Worm (Caenorhabditis elegans) whole organism, L1 larva: Measurements from ENCODE around the gene F28H7.8.

Experiments used
- C16A3.4 ChIP-seq: fragments of 150-350 bp; optimal IDR thresholded peaks from 2 replicates; lab custom pipeline; 2014; ENCODE audit warnings: missing biosample characterization, missing genetic modification characterization
- Y116A8C.19 ChIP-seq: sonication (generic microtip); optimal IDR thresholded peaks from 2 replicates; lab custom pipeline; 2016; ENCODE audit warnings: missing compliant biosample characterization, missing genetic modification characterization, borderline replicate concordance
- aly-2 ChIP-seq: fragments of 150-350 bp; optimal IDR thresholded peaks from 2 replicates; lab custom pipeline; 2014; ENCODE audit warnings: missing biosample characterization, missing genetic modification characterization
- ama-1 ChIP-seq: fragments of 150-350 bp; optimal IDR thresholded peaks from 2 replicates; lab custom pipeline; 2014
- blmp-1 ChIP-seq: fragments of 150-350 bp; optimal IDR thresholded peaks from 2 replicates; lab custom pipeline; 2014; ENCODE audit warnings: missing biosample characterization, missing genetic modification characterization
- ces-1 ChIP-seq: fragments of 150-350 bp; optimal IDR thresholded peaks from 2 replicates; lab custom pipeline; 2014; ENCODE audit warnings: missing biosample characterization, missing genetic modification reagents, missing genetic modification characterization
- dsc-1 ChIP-seq: sonication (generic microtip); optimal IDR thresholded peaks from 2 replicates; lab custom pipeline; 2016; ENCODE audit warnings: mild to moderate bottlenecking, missing genetic modification characterization, missing compliant biosample characterization
- efl-1 ChIP-seq, 4 experiments: fragments of 150-350 bp; optimal IDR thresholded peaks in 3 of 4; peaks in 1 of 4; 1 replicate in 1 of 4; 2 replicates in 3 of 4; lab custom pipeline; 2014; ENCODE audit warnings: missing biosample characterization in 2 of 4, missing genetic modification characterization in 2 of 4, missing genetic modification reagents in 2 of 4
- efl-3 ChIP-seq: fragments of 200-800 bp; sonication (Bioruptor generic); optimal IDR thresholded peaks from 2 replicates; lab custom pipeline; 2018; ENCODE audit warnings: mild to moderate bottlenecking, missing genetic modification characterization, missing compliant biosample characterization
- egl-13 ChIP-seq: sonication (generic microtip); optimal IDR thresholded peaks from 2 replicates; lab custom pipeline; 2016; ENCODE audit warnings: missing genotype, missing genetic modification reagents, missing genetic modification characterization, missing compliant biosample characterization
- egl-27 ChIP-seq, 2 experiments: fragments of 150-350 bp in 1 of 2; sonication (generic microtip); optimal IDR thresholded peaks; 3 replicates each; lab custom pipeline; 2017 to 2018; ENCODE audit warnings: missing biosample characterization in 2 of 2, missing genetic modification characterization in 2 of 2, missing genetic modification reagents in 2 of 2
- elt-2 ChIP-seq: sonication (generic microtip); optimal IDR thresholded peaks from 2 replicates; lab custom pipeline; 2016; ENCODE audit warnings: missing genetic modification characterization, mild to moderate bottlenecking, inconsistent platforms, missing compliant biosample characterization, missing genetic modification reagents
- elt-3 ChIP-seq, 6 experiments: fragments of 150-350 bp in 1 of 6; sonication (generic microtip); optimal IDR thresholded peaks; 2 replicates each; lab custom pipeline; 2017 to 2018; ENCODE audit warnings: missing biosample characterization in 6 of 6, missing genetic modification characterization in 6 of 6, inconsistent platforms in 1 of 6
- ets-5 ChIP-seq: fragments of 200-800 bp; sonication (Bioruptor generic); IDR thresholded peaks from 2 replicates; pipeline ENCODE4 v1.3.6; 2022; ENCODE audit warnings: missing genetic modification characterization, missing compliant biosample characterization
- fkh-4 ChIP-seq: sonication (generic microtip); optimal IDR thresholded peaks from 2 replicates; lab custom pipeline; 2016; ENCODE audit warnings: missing compliant biosample characterization, missing genetic modification characterization, borderline replicate concordance
- fkh-8 ChIP-seq: sonication (generic microtip); optimal IDR thresholded peaks from 2 replicates; lab custom pipeline; 2016; ENCODE audit warnings: mild to moderate bottlenecking, missing genetic modification characterization, missing compliant biosample characterization
- grh-1 ChIP-seq: fragments of 200-800 bp; sonication (Bioruptor generic); IDR thresholded peaks from 2 replicates; pipeline ENCODE4 v1.3.6; 2022; ENCODE audit warnings: missing genetic modification reagents, missing genetic modification characterization, missing compliant biosample characterization
- hlh-17 ChIP-seq: fragments of 200-800 bp; sonication (Bioruptor generic); optimal IDR thresholded peaks from 2 replicates; lab custom pipeline; 2018; ENCODE audit warnings: missing genetic modification characterization, mild to moderate bottlenecking, missing compliant biosample characterization, moderate library complexity, borderline replicate concordance
- hpl-2 ChIP-seq: fragments of 150-350 bp; optimal IDR thresholded peaks from 2 replicates; lab custom pipeline; 2014; ENCODE audit warnings: missing biosample characterization, missing genetic modification reagents, missing genetic modification characterization
- lin-13 ChIP-seq: fragments of 150-350 bp; optimal IDR thresholded peaks from 2 replicates; lab custom pipeline; 2014; ENCODE audit warnings: missing biosample characterization, missing genetic modification reagents, missing genetic modification characterization
- lin-14 ChIP-seq: fragments of 200-800 bp; sonication (Bioruptor generic); optimal IDR thresholded peaks from 2 replicates; lab custom pipeline; 2018; ENCODE audit warnings: mild to moderate bottlenecking, missing genetic modification characterization, moderate library complexity, missing compliant biosample characterization
- lin-35 ChIP-seq, 2 experiments: fragments of 150-350 bp; optimal IDR thresholded peaks; 2 replicates each; lab custom pipeline; 2014; ENCODE audit warnings: missing biosample characterization in 2 of 2, missing genetic modification characterization in 2 of 2, missing genetic modification reagents in 2 of 2
- lin-39 ChIP-seq: fragments of 150-350 bp; optimal IDR thresholded peaks from 2 replicates; lab custom pipeline; 2014; ENCODE audit warnings: missing biosample characterization, missing genetic modification reagents, missing genetic modification characterization
- lsy-2 ChIP-seq, 2 experiments: fragments of 150-350 bp; optimal IDR thresholded peaks; 2 replicates each; lab custom pipeline; 2014; ENCODE audit warnings: missing biosample characterization in 2 of 2, missing genetic modification characterization in 2 of 2
- mdl-1 ChIP-seq, 2 experiments: fragments of 150-350 bp; optimal IDR thresholded peaks; 2 replicates each; lab custom pipeline; 2014 to 2017; ENCODE audit warnings: missing biosample characterization in 2 of 2, missing genetic modification characterization in 2 of 2, inconsistent platforms in 1 of 2
- mef-2 ChIP-seq: fragments of 150-350 bp; optimal IDR thresholded peaks from 2 replicates; lab custom pipeline; 2014; ENCODE audit warnings: missing biosample characterization, missing genetic modification characterization
- mep-1 ChIP-seq: fragments of 150-350 bp; optimal IDR thresholded peaks from 2 replicates; lab custom pipeline; 2014; ENCODE audit warnings: missing biosample characterization, missing genetic modification characterization
- nhr-11 ChIP-seq: fragments of 150-350 bp; optimal IDR thresholded peaks from 2 replicates; lab custom pipeline; 2014; ENCODE audit warnings: missing biosample characterization, missing genetic modification characterization
- nhr-12 ChIP-seq: sonication (generic microtip); optimal IDR thresholded peaks from 2 replicates; lab custom pipeline; 2017; ENCODE audit warnings: missing biosample characterization, missing genetic modification characterization
- nhr-19 ChIP-seq: fragments of 200-800 bp; sonication (Bioruptor generic); conservative IDR thresholded peaks from 2 replicates; pipeline ENCODE4 v1.3.6; 2022; ENCODE audit warnings: missing genetic modification characterization, missing compliant biosample characterization
- nhr-28 ChIP-seq: fragments of 150-350 bp; optimal IDR thresholded peaks from 2 replicates; lab custom pipeline; 2014; ENCODE audit warnings: missing biosample characterization, missing genetic modification characterization
- nhr-47 ChIP-seq: sonication (generic microtip); optimal IDR thresholded peaks from 2 replicates; lab custom pipeline; 2016; ENCODE audit warnings: mild to moderate bottlenecking, missing genetic modification characterization, moderate library complexity, missing compliant biosample characterization
- nhr-71 ChIP-seq: sonication (generic microtip); optimal IDR thresholded peaks from 2 replicates; lab custom pipeline; 2016; ENCODE audit warnings: mild to moderate bottlenecking, missing genetic modification characterization, moderate library complexity, missing compliant biosample characterization
- nhr-90 ChIP-seq: sonication (generic microtip); optimal IDR thresholded peaks from 2 replicates; lab custom pipeline; 2016; ENCODE audit warnings: mild to moderate bottlenecking, missing genetic modification characterization, missing compliant biosample characterization; ENCODE audit not compliant: poor library complexity
- pag-3 ChIP-seq: sonication (generic microtip); optimal IDR thresholded peaks from 2 replicates; lab custom pipeline; 2017; ENCODE audit warnings: missing genetic modification characterization, mild to moderate bottlenecking, missing compliant biosample characterization, antibody characterized with exemption, borderline replicate concordance; ENCODE audit not compliant: insufficient read depth
- pax-3 ChIP-seq: fragments of 200-800 bp; sonication (Bioruptor generic); optimal IDR thresholded peaks from 2 replicates; lab custom pipeline; 2018; ENCODE audit warnings: mild to moderate bottlenecking, missing genetic modification characterization, moderate library complexity, missing compliant biosample characterization
- rnt-1 ChIP-seq: sonication (generic microtip); optimal IDR thresholded peaks from 2 replicates; lab custom pipeline; 2016; ENCODE audit warnings: mild to moderate bottlenecking, missing genetic modification characterization, moderate library complexity, missing compliant biosample characterization
- skn-1 ChIP-seq: fragments of 150-350 bp; optimal IDR thresholded peaks from 2 replicates; lab custom pipeline; 2014; ENCODE audit warnings: missing biosample characterization, missing genetic modification characterization
- snpc-4 ChIP-seq: fragments of 150-350 bp; optimal IDR thresholded peaks from 2 replicates; lab custom pipeline; 2014; ENCODE audit warnings: missing biosample characterization, missing genetic modification characterization
- snu-23 ChIP-seq: sonication (generic microtip); optimal IDR thresholded peaks from 2 replicates; lab custom pipeline; 2016; ENCODE audit warnings: missing genetic modification characterization, missing compliant biosample characterization
- sup-37 ChIP-seq: fragments of 200-800 bp; sonication (Bioruptor generic); optimal IDR thresholded peaks from 2 replicates; lab custom pipeline; 2018; ENCODE audit warnings: mild to moderate bottlenecking, missing genetic modification characterization, missing compliant biosample characterization
- unc-130 ChIP-seq: fragments of 150-350 bp; optimal IDR thresholded peaks from 2 replicates; lab custom pipeline; 2017; ENCODE audit warnings: missing biosample characterization, missing genetic modification characterization, inconsistent platforms
- unc-30 ChIP-seq: sonication (generic microtip); optimal IDR thresholded peaks from 2 replicates; lab custom pipeline; 2017; ENCODE audit warnings: missing biosample characterization, missing genetic modification characterization
- unc-86 ChIP-seq: sonication (generic microtip); optimal IDR thresholded peaks from 2 replicates; lab custom pipeline; 2016; ENCODE audit warnings: missing genetic modification characterization, missing compliant biosample characterization
- unc-98 ChIP-seq: fragments of 200-800 bp; sonication (Bioruptor generic); IDR thresholded peaks from 2 replicates; pipeline ENCODE4 v1.3.6; 2022; ENCODE audit warnings: missing genetic modification characterization, missing compliant biosample characterization
- xbp-1 ChIP-seq: sonication (generic microtip); optimal IDR thresholded peaks from 2 replicates; lab custom pipeline; 2016; ENCODE audit warnings: missing genetic modification characterization, missing compliant biosample characterization
- ztf-4 ChIP-seq: fragments of 150-350 bp; optimal IDR thresholded peaks from 2 replicates; lab custom pipeline; 2014; ENCODE audit warnings: missing biosample characterization, missing genetic modification characterization

F28H7.8 gene

ce11 chrV:10719019-10719832 is 39.5 kb upstream of the F28H7.8 start:
- TF ChIP-seq snu-23 (GFP tag; lab: Kevin White, UChicago), result peak; percentile 21
- peak; percentile 40 for TF ChIP-seq unc-130 (tag; lab: Kevin White, UChicago)
- TF ChIP-seq nhr-12 (tag; lab: Kevin White, UChicago), result no peak
- peak in 1 of 2 experiments; percentile 44 for TF ChIP-seq lsy-2 (tag; optimal IDR thresholded peaks at IDR 0.05; lab: Kevin White, UChicago)
- no peak for TF ChIP-seq grh-1
- peak; percentile 64 for TF ChIP-seq lin-14 (GFP tag; lab: Kevin White, UChicago)
- peak; percentile 31 for TF ChIP-seq C16A3.4
- peak; percentile 25 for TF ChIP-seq nhr-47
- no peak for TF ChIP-seq unc-86
- peak; percentile 52 for TF ChIP-seq nhr-19 (GFP tag; lab: Robert Waterston, UW)
- TF ChIP-seq egl-13 (tag; lab: Kevin White, UChicago), result peak; percentile 31
- TF ChIP-seq nhr-71 (tag; lab: Kevin White, UChicago), result peak; percentile 65
- peak; percentile 82 for TF ChIP-seq rnt-1 (tag; lab: Kevin White, UChicago)
- TF ChIP-seq hpl-2 (GFP tag; lab: Kevin White, UChicago), result no peak
- TF ChIP-seq sup-37 (GFP tag; lab: Kevin White, UChicago), result peak; percentile 12
- TF ChIP-seq fkh-8 (tag; lab: Kevin White, UChicago), result peak; percentile 8
- TF ChIP-seq unc-98 (GFP tag; lab: Robert Waterston, UW), result no peak
- TF ChIP-seq ces-1 (GFP tag; lab: Kevin White, UChicago), result no peak
- TF ChIP-seq lin-35 (GFP tag; optimal IDR thresholded peaks at IDR 0.05; lab: Kevin White, UChicago), result peak in 1 of 2 experiments; percentile 10
- TF ChIP-seq lin-39 (tag; lab: Kevin White, UChicago), result peak; percentile 54
- peak; percentile 16 for TF ChIP-seq ama-1 (lab: Kevin White, UChicago)
- TF ChIP-seq dsc-1, result peak; percentile 24
- no peak for TF ChIP-seq hlh-17 (GFP tag; lab: Kevin White, UChicago)
- peak; percentile 6 for TF ChIP-seq skn-1 (tag; lab: Kevin White, UChicago)
- TF ChIP-seq mdl-1 (tag; optimal IDR thresholded peaks at IDR 0.05; lab: Kevin White, UChicago), result peak in 1 of 2 experiments; percentile 24
- TF ChIP-seq efl-1 (optimal IDR thresholded peaks at IDR 0.05; lab: Kevin White, UChicago), result no peak
- TF ChIP-seq efl-1 (GFP tag; optimal IDR thresholded peaks at IDR 0.05 in 1 of 2; lab: Kevin White, UChicago), result peak in 1 of 2 experiments; percentile 59
- TF ChIP-seq xbp-1 (tag; lab: Kevin White, UChicago), result peak; percentile 14
- TF ChIP-seq ztf-4 (tag; lab: Kevin White, UChicago), result no peak

DNA sequence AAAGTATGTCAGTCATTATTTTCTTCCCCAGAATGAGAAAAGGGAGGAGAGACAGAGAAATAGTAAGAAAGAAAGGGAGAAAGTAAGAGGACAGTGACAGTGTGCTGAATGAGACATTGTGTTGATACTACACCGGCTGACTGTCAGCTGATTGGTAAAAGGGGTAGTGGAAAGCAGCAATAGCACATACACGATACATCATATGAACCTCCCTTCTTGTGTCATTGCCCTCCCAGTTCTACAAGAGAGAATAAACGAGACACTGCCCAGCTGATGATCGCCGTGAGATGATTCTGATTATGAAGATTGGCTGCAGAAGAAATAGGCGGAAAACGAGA is 39.0 kb upstream of the F28H7.8 start:
- TF ChIP-seq dsc-1 (peak; percentile 36), rnt-1 (tag; lab: Kevin White, UChicago) (peak; percentile 72), nhr-11 (tag; lab: Kevin White, UChicago) (peak; percentile 28), nhr-71 (tag; lab: Kevin White, UChicago) (peak; percentile 92), skn-1 (tag; lab: Kevin White, UChicago) (peak; percentile 36), nhr-28 (no peak), egl-27 (tag; optimal IDR thresholded peaks at IDR 0.05; lab: Kevin White, UChicago) (no peak), lsy-2 (tag; optimal IDR thresholded peaks at IDR 0.05; lab: Kevin White, UChicago) (peak; percentile 50 to 90), blmp-1 (peak; percentile 95), lin-14 (GFP tag; lab: Kevin White, UChicago) (peak; percentile 92), sup-37 (GFP tag; lab: Kevin White, UChicago) (no peak), elt-3 (tag; optimal IDR thresholded peaks at IDR 0.05; lab: Kevin White, UChicago) (peak in 2 of 6 experiments; percentile 88 to 89), grh-1 (peak; percentile 58), nhr-47 (peak; percentile 67), hpl-2 (GFP tag; lab: Kevin White, UChicago) (peak; percentile 59), pag-3 (tag; lab: Kevin White, UChicago) (no peak), aly-2 (tag; lab: Kevin White, UChicago) (no peak), mep-1 (tag; lab: Kevin White, UChicago) (peak; percentile 59), fkh-8 (tag; lab: Kevin White, UChicago) (peak; percentile 42), nhr-90 (tag; lab: Kevin White, UChicago) (peak; percentile 76), elt-2 (tag; lab: Kevin White, UChicago) (peak; percentile 53), lin-13 (GFP tag; lab: Kevin White, UChicago) (peak; percentile 60), snpc-4 (tag; lab: Kevin White, UChicago) (peak; percentile 66), mef-2 (tag; lab: Kevin White, UChicago) (no peak), unc-30 (tag; lab: Kevin White, UChicago) (no peak), efl-3 (no peak), ets-5 (GFP tag; lab: Robert Waterston, UW) (no peak), pax-3 (tag; lab: Kevin White, UChicago) (peak; percentile 76), fkh-4 (tag; lab: Kevin White, UChicago) (no peak), Y116A8C.19 (tag; lab: Kevin White, UChicago) (no peak), ama-1 (lab: Kevin White, UChicago) (peak; percentile 64)
